Fruit fly (Drosophila melanogaster) whole organism, prepupa: ENCODE data around the gene CG46280.

Experiments used
- Blimp-1 ChIP-seq: fragments of 200-800 bp; sonication (Bioruptor generic); optimal IDR thresholded peaks from 3 replicates; lab custom pipeline; 2017; ENCODE audit warnings: missing biosample characterization, missing genetic modification characterization, mild to moderate bottlenecking, moderate library complexity, missing genetic modification reagents
- CG10631 ChIP-seq: fragments of 200-800 bp; sonication (Bioruptor generic); optimal IDR thresholded peaks from 2 replicates; lab custom pipeline; 2016; ENCODE audit warnings: missing biosample characterization, missing genetic modification characterization
- CG10669 ChIP-seq: fragments of 200-800 bp; sonication (Bioruptor generic); optimal IDR thresholded peaks from 3 replicates; lab custom pipeline; 2018; ENCODE audit warnings: missing biosample characterization, mild to moderate bottlenecking, missing genetic modification characterization, moderate library complexity
- CG11902 ChIP-seq: fragments of 200-800 bp; sonication (Bioruptor generic); optimal IDR thresholded peaks from 3 replicates; lab custom pipeline; 2016; ENCODE audit warnings: missing biosample characterization, missing genetic modification characterization
- CG15336 ChIP-seq: fragments of 200-800 bp; sonication (Bioruptor generic); IDR thresholded peaks from 2 replicates; pipeline ENCODE4 v1.3.6; 2022; ENCODE audit warnings: missing biosample characterization, missing genetic modification characterization
- CG1621 ChIP-seq: fragments of 200-800 bp; sonication (Bioruptor generic); optimal IDR thresholded peaks from 3 replicates; lab custom pipeline; 2018; ENCODE audit warnings: missing biosample characterization, mild to moderate bottlenecking, missing genetic modification characterization
- CG16779 ChIP-seq: fragments of 200-800 bp; sonication (Bioruptor generic); optimal IDR thresholded peaks from 3 replicates; lab custom pipeline; 2017; ENCODE audit warnings: missing biosample characterization, mild to moderate bottlenecking, missing genetic modification characterization
- CG3032 ChIP-seq: fragments of 200-800 bp; optimal IDR thresholded peaks from 2 replicates; lab custom pipeline; 2019; ENCODE audit warnings: missing biosample characterization, mild to moderate bottlenecking, missing genetic modification characterization, moderate library complexity
- CG31627 ChIP-seq: fragments of 200-800 bp; sonication (Bioruptor generic); optimal IDR thresholded peaks from 3 replicates; lab custom pipeline; 2016; ENCODE audit warnings: missing biosample characterization, missing genetic modification characterization
- CG32006 ChIP-seq: fragments of 200-800 bp; sonication (Bioruptor generic); optimal IDR thresholded peaks from 3 replicates; lab custom pipeline; 2017; ENCODE audit warnings: missing biosample characterization, mild to moderate bottlenecking, missing genetic modification characterization
- CG3919 ChIP-seq: fragments of 200-800 bp; sonication (Bioruptor generic); optimal IDR thresholded peaks from 3 replicates; lab custom pipeline; 2016; ENCODE audit warnings: missing biosample characterization, missing genetic modification characterization
- CG4318 ChIP-seq: fragments of 200-800 bp; sonication (Bioruptor generic); optimal IDR thresholded peaks from 3 replicates; lab custom pipeline; 2017; ENCODE audit warnings: missing biosample characterization, mild to moderate bottlenecking, missing genetic modification characterization
- CG6163 ChIP-seq: fragments of 200-800 bp; sonication (Bioruptor generic); IDR thresholded peaks from 3 replicates; pipeline ENCODE4 v1.3.6; 2022; ENCODE audit warnings: missing biosample characterization, missing genetic modification characterization
- CG6276 ChIP-seq: fragments of 200-800 bp; sonication (Bioruptor generic); optimal IDR thresholded peaks from 2 replicates; lab custom pipeline; 2017; ENCODE audit warnings: missing biosample characterization, mild to moderate bottlenecking, missing genetic modification characterization
- CG6854 ChIP-seq: fragments of 200-800 bp; sonication (Bioruptor generic); optimal IDR thresholded peaks from 2 replicates; lab custom pipeline; 2017; ENCODE audit warnings: missing biosample characterization, mild to moderate bottlenecking, missing genetic modification characterization
- CG8119 ChIP-seq: fragments of 200-800 bp; sonication (Bioruptor generic); IDR thresholded peaks from 3 replicates; pipeline ENCODE4 v1.3.6; 2022; ENCODE audit warnings: missing biosample characterization, missing genetic modification characterization
- CG8632 ChIP-seq: fragments of 200-800 bp; sonication (Bioruptor generic); optimal IDR thresholded peaks from 3 replicates; lab custom pipeline; 2016; ENCODE audit warnings: missing biosample characterization, missing genetic modification characterization
- CG9139 ChIP-seq: fragments of 200-800 bp; sonication (Bioruptor generic); optimal IDR thresholded peaks from 3 replicates; lab custom pipeline; 2017; ENCODE audit warnings: missing biosample characterization, mild to moderate bottlenecking, missing genetic modification characterization
- Eip93F ChIP-seq: fragments of 200-800 bp; sonication (Bioruptor generic); optimal IDR thresholded peaks from 2 replicates; lab custom pipeline; 2016; ENCODE audit warnings: missing biosample characterization, mild to moderate bottlenecking, missing genetic modification characterization
- Ets21C ChIP-seq: fragments of 200-800 bp; sonication (Bioruptor generic); optimal IDR thresholded peaks from 3 replicates; lab custom pipeline; 2016; ENCODE audit warnings: missing biosample characterization, missing genetic modification characterization
- Ets96B ChIP-seq: fragments of 200-800 bp; optimal IDR thresholded peaks from 2 replicates; lab custom pipeline; 2019; ENCODE audit warnings: missing biosample characterization, mild to moderate bottlenecking, missing genetic modification characterization, moderate library complexity
- Gug ChIP-seq: fragments of 200-800 bp; sonication (Bioruptor generic); IDR thresholded peaks from 2 replicates; pipeline ENCODE4 v1.3.6; 2022; ENCODE audit warnings: missing biosample characterization, missing genetic modification characterization
- Hr38 ChIP-seq: sonication (Bioruptor generic); optimal IDR thresholded peaks from 2 replicates; lab custom pipeline; 2016; ENCODE audit warnings: missing biosample characterization, missing genetic modification characterization
- Hr39 ChIP-seq: fragments of 200-800 bp; sonication (Bioruptor generic); optimal IDR thresholded peaks from 2 replicates; lab custom pipeline; 2016; ENCODE audit warnings: missing biosample characterization, missing genetic modification characterization
- Hr4 ChIP-seq: fragments of 200-800 bp; sonication (Bioruptor generic); optimal IDR thresholded peaks from 3 replicates; lab custom pipeline; 2016; ENCODE audit warnings: missing biosample characterization, missing genetic modification characterization
- Lpt ChIP-seq: fragments of 200-800 bp; sonication (Bioruptor generic); optimal IDR thresholded peaks from 3 replicates; lab custom pipeline; 2016; ENCODE audit warnings: missing biosample characterization, missing genetic modification characterization
- OdsH ChIP-seq: fragments of 200-800 bp; sonication (Bioruptor generic); optimal IDR thresholded peaks from 3 replicates; lab custom pipeline; 2016; ENCODE audit warnings: missing biosample characterization, missing genetic modification characterization
- Smox ChIP-seq: fragments of 200-800 bp; sonication (Bioruptor generic); optimal IDR thresholded peaks from 3 replicates; lab custom pipeline; 2016; ENCODE audit warnings: missing biosample characterization, missing genetic modification characterization
- Sox102F ChIP-seq: fragments of 200-800 bp; sonication (Bioruptor generic); optimal IDR thresholded peaks from 2 replicates; lab custom pipeline; 2016; ENCODE audit warnings: missing biosample characterization, mild to moderate bottlenecking, missing genetic modification characterization
- Sox14 ChIP-seq: fragments of 200-800 bp; sonication (Bioruptor generic); optimal IDR thresholded peaks from 3 replicates; lab custom pipeline; 2016; ENCODE audit warnings: missing biosample characterization, missing genetic modification characterization
- Sox15 ChIP-seq: fragments of 200-800 bp; sonication (Bioruptor generic); optimal IDR thresholded peaks from 3 replicates; lab custom pipeline; 2016; ENCODE audit warnings: missing biosample characterization, missing genetic modification characterization
- acj6 ChIP-seq: fragments of 200-800 bp; sonication (Bioruptor generic); optimal IDR thresholded peaks from 3 replicates; lab custom pipeline; 2016; ENCODE audit warnings: missing biosample characterization, missing genetic modification characterization
- cyc ChIP-seq: fragments of 200-800 bp; sonication (Bioruptor generic); optimal IDR thresholded peaks from 3 replicates; lab custom pipeline; 2016; ENCODE audit warnings: missing biosample characterization, missing genetic modification characterization
- dac ChIP-seq: fragments of 200-800 bp; sonication (Bioruptor generic); optimal IDR thresholded peaks from 2 replicates; lab custom pipeline; 2017; ENCODE audit warnings: missing biosample characterization, mild to moderate bottlenecking, missing genetic modification characterization
- dsx ChIP-seq: fragments of 200-800 bp; optimal IDR thresholded peaks from 3 replicates; lab custom pipeline; 2019; ENCODE audit warnings: missing biosample characterization, mild to moderate bottlenecking, missing genetic modification characterization, moderate library complexity; ENCODE audit not compliant: poor library complexity, severe bottlenecking
- eg ChIP-seq: fragments of 200-800 bp; sonication (Bioruptor generic); IDR thresholded peaks from 3 replicates; pipeline ENCODE4 v1.3.6; 2022; ENCODE audit warnings: missing biosample characterization, missing genetic modification characterization
- esn ChIP-seq: fragments of 200-800 bp; sonication (Bioruptor generic); optimal IDR thresholded peaks from 2 replicates; lab custom pipeline; 2016; ENCODE audit warnings: missing biosample characterization, mild to moderate bottlenecking, missing genetic modification characterization, moderate library complexity
- lz ChIP-seq: fragments of 200-800 bp; sonication (Bioruptor generic); optimal IDR thresholded peaks from 3 replicates; lab custom pipeline; 2016; ENCODE audit warnings: missing biosample characterization, missing genetic modification characterization
- net ChIP-seq: fragments of 200-800 bp; sonication (Bioruptor generic); optimal IDR thresholded peaks from 3 replicates; lab custom pipeline; 2016; ENCODE audit warnings: missing biosample characterization, missing genetic modification characterization
- pdm3 ChIP-seq: fragments of 200-800 bp; sonication (Bioruptor generic); optimal IDR thresholded peaks from 3 replicates; lab custom pipeline; 2016; ENCODE audit warnings: missing biosample characterization, missing genetic modification characterization
- spab ChIP-seq: fragments of 200-800 bp; sonication (Bioruptor generic); optimal IDR thresholded peaks from 2 replicates; lab custom pipeline; 2017; ENCODE audit warnings: missing biosample characterization, mild to moderate bottlenecking, missing genetic modification characterization, missing genetic modification reagents
- svp ChIP-seq: fragments of 200-800 bp; sonication (Bioruptor generic); peaks from one replicate; lab custom pipeline; 2016; ENCODE audit warnings: missing biosample characterization, missing genetic modification characterization
- topi ChIP-seq: fragments of 200-800 bp; sonication (Bioruptor generic); optimal IDR thresholded peaks from 3 replicates; lab custom pipeline; 2016; ENCODE audit warnings: missing biosample characterization, missing genetic modification characterization
- vri ChIP-seq: fragments of 200-800 bp; sonication (Bioruptor generic); optimal IDR thresholded peaks from 3 replicates; lab custom pipeline; 2016; ENCODE audit warnings: missing biosample characterization, mild to moderate bottlenecking, missing genetic modification characterization

The CG46280 gene

DNA sequence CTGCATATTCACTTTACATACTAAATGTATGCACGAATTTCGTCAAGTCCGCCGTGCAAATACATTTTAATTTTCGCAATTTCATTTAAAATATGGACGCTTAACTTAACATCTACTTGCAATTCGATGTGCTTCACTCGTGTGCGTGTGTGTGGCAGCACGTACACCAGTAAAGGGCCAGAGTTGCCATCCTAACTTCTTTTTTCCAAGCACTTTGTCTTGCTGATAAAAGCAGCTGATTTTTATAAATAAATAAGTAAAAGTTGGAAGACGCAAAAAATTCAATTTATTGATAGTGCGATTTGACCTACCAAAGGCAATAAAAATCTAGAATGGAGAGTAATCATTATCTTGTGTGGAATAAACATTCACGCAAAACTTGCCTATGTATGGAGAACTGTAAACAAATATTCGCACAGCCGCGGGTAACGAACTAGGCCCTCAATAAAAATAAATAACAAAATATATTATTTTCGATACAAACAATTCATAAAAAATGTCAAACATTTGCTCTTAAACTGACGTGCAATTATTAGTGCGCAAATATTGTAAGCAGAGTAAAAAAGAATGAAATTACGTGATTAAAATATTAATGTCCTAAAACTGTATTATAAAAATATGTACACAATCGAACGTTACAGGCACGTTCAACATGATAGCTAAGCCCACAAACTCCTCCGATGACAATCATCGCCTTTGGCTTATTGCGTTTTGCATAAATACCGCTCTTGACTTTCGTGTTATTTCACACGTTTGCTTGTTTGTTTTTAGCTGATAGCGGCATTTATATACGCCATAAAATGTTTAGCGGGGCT, 48.1 kb downstream of the CG46280 start (continued):
- no peak for TF ChIP-seq CG16779 (tag; lab: Kevin White, UChicago)
- TF ChIP-seq Eip93F (GFP tag; lab: Kevin White, UChicago) = peak; percentile 43
- peak; percentile 63 for TF ChIP-seq Ets96B (tag; lab: Kevin White, UChicago)
- TF ChIP-seq CG15336 = peak; percentile 50
- TF ChIP-seq lz (GFP tag; lab: Kevin White, UChicago) = peak; percentile 44
- TF ChIP-seq acj6 (GFP tag; lab: Kevin White, UChicago) = peak; percentile 66
- no peak for TF ChIP-seq Blimp-1 (GFP tag; lab: Kevin White, UChicago)
- TF ChIP-seq CG4318 (GFP tag; lab: Kevin White, UChicago) = peak; percentile 68
- TF ChIP-seq Hr38 (GFP tag; lab: Kevin White, UChicago) = no peak
- TF ChIP-seq CG3919 (GFP tag; lab: Kevin White, UChicago) = no peak

DNA sequence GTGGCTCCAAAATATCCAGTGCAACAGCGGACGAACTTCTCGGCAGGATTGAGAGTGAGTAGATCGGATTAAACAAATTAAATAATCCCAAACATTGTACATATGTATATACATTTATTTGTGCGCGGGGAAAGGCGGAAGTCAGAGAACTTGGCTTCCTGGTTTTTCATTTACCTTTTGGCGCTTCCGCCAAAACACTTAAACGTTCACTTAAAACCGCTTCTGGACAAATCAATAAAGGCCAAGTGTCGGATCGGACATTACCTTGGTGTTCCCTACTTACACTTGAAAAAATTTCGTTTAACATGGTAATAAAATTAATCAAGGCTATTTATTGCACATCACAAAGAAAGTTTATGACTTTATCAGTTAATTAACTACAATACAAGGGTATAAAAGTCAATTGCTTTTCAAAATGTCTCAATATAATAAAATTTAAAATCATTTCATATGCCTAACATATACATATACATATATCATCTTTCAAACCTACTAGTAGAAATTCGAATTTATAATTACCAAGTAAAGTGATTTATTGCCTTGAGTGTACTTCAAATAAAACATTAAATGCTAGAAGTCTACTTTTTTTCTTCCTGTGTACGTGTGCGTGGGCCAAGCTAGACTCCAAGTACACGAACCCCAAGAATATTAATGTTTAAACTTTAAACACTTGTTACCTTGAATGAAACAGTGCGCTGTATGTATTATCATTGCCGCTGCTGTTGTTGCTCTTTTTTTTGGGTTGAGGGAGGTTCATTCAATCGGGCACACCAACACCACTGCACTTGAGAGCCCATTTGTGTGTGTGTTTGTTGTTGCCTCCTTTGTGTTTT, 48.9 kb downstream of the CG46280 start:
- TF ChIP-seq Sox15 (GFP tag; lab: Kevin White, UChicago) = peak; percentile 56
- TF ChIP-seq Hr39 = peak; percentile 67
- TF ChIP-seq CG15336 = peak; percentile 79
- TF ChIP-seq Smox = peak; percentile 74
- TF ChIP-seq CG3919 (GFP tag; lab: Kevin White, UChicago) = peak; percentile 84
- peak; percentile 62 for TF ChIP-seq CG6163 (GFP tag; lab: Robert Waterston, UW)
- peak; percentile 68 for TF ChIP-seq Sox102F (GFP tag; lab: Kevin White, UChicago)
- TF ChIP-seq CG10669 (GFP tag; lab: Kevin White, UChicago) = peak; percentile 77
- TF ChIP-seq topi (GFP tag; lab: Kevin White, UChicago) = peak; percentile 73
- TF ChIP-seq svp (GFP tag; lab: Kevin White, UChicago) = peak; percentile 89
- TF ChIP-seq Ets96B (tag; lab: Kevin White, UChicago) = peak; percentile 76
- peak; percentile 70 for TF ChIP-seq CG6276 (GFP tag; lab: Kevin White, UChicago)
- TF ChIP-seq lz (GFP tag; lab: Kevin White, UChicago) = peak; percentile 80
- TF ChIP-seq CG11902 = peak; percentile 71
- TF ChIP-seq net = peak; percentile 81
- TF ChIP-seq acj6 (GFP tag; lab: Kevin White, UChicago) = peak; percentile 72
- peak; percentile 85 for TF ChIP-seq esn (GFP tag; lab: Kevin White, UChicago)
- peak; percentile 72 for TF ChIP-seq CG4318 (GFP tag; lab: Kevin White, UChicago)
- peak; percentile 64; the same call in 1 of the 2 replicates for TF ChIP-seq Gug (GFP tag; lab: Robert Waterston, UW)
- no peak for TF ChIP-seq vri (GFP tag; lab: Kevin White, UChicago)
- TF ChIP-seq Lpt = peak; percentile 40
- TF ChIP-seq Ets21C (GFP tag; lab: Kevin White, UChicago) = peak; percentile 45
- peak; percentile 79 for TF ChIP-seq CG8632 (GFP tag; lab: Kevin White, UChicago)
- peak; percentile 67 for TF ChIP-seq pdm3 (GFP tag; lab: Kevin White, UChicago)
- peak; percentile 79 for TF ChIP-seq CG3032 (tag; lab: Kevin White, UChicago)
- TF ChIP-seq Blimp-1 (GFP tag; lab: Kevin White, UChicago) = peak; percentile 8
- TF ChIP-seq dsx = peak; percentile 40
- peak; percentile 68 for TF ChIP-seq Hr4
- TF ChIP-seq CG32006 (GFP tag; lab: Kevin White, UChicago) = peak; percentile 80
- peak; percentile 22 for TF ChIP-seq Sox14 (GFP tag; lab: Kevin White, UChicago)
- TF ChIP-seq CG31627 (GFP tag; lab: Kevin White, UChicago) = peak; percentile 73
- peak; percentile 78 for TF ChIP-seq spab (GFP tag; lab: Kevin White, UChicago)
- TF ChIP-seq Hr38 (GFP tag; lab: Kevin White, UChicago) = no peak
- no peak for TF ChIP-seq Eip93F (GFP tag; lab: Kevin White, UChicago)
- TF ChIP-seq CG6854 (GFP tag; lab: Kevin White, UChicago) = no peak
- peak; percentile 78 for TF ChIP-seq CG8119 (GFP tag; lab: Robert Waterston, UW)
- peak; percentile 45 for TF ChIP-seq CG16779 (tag; lab: Kevin White, UChicago)
- peak; percentile 67 for TF ChIP-seq CG10631 (GFP tag; lab: Kevin White, UChicago)
- TF ChIP-seq CG9139 (GFP tag; lab: Kevin White, UChicago) = peak; percentile 21
- TF ChIP-seq CG1621 (tag; lab: Kevin White, UChicago) = peak; percentile 57
- peak; percentile 53 for TF ChIP-seq dac (GFP tag; lab: Kevin White, UChicago)
- peak; percentile 77 for TF ChIP-seq cyc (GFP tag; lab: Kevin White, UChicago)
- TF ChIP-seq eg (GFP tag; lab: Robert Waterston, UW) = peak; percentile 79
- peak; percentile 77 for TF ChIP-seq OdsH
